Worm (Caenorhabditis elegans) whole organism, young adult: ENCODE data around the gene nhr-232.

Source experiments
- B0019.2 ChIP-seq: fragments of 200-800 bp; sonication (Bioruptor generic); conservative IDR thresholded peaks from 2 replicates; pipeline ENCODE4 v1.3.6; 2022; ENCODE audit warnings: missing genetic modification reagents, missing genetic modification characterization, missing compliant biosample characterization
- B0035.1 ChIP-seq: sonication (generic microtip); optimal IDR thresholded peaks from 2 replicates; lab custom pipeline; 2016; ENCODE audit warnings: missing genetic modification characterization, mild to moderate bottlenecking, missing compliant biosample characterization, missing genotype, missing genetic modification reagents
- B0261.1 ChIP-seq: sonication (generic microtip); optimal IDR thresholded peaks from 2 replicates; lab custom pipeline; 2016; ENCODE audit warnings: mild to moderate bottlenecking, missing genetic modification characterization, moderate library complexity, missing compliant biosample characterization
- F33H1.4 ChIP-seq: fragments of 200-800 bp; sonication (Bioruptor generic); IDR thresholded peaks from 2 replicates; pipeline ENCODE4 v1.3.6; 2022; ENCODE audit warnings: missing genetic modification reagents, missing genetic modification characterization, missing compliant biosample characterization
- F55B11.4 ChIP-seq: sonication (generic microtip); optimal IDR thresholded peaks from 2 replicates; lab custom pipeline; 2016; ENCODE audit warnings: missing compliant biosample characterization, missing genetic modification characterization, borderline replicate concordance; ENCODE audit not compliant: insufficient read depth
- K12H6.12 ChIP-seq: fragments of 200-800 bp; sonication (Bioruptor generic); optimal IDR thresholded peaks from 2 replicates; lab custom pipeline; 2018; ENCODE audit warnings: mild to moderate bottlenecking, missing genetic modification characterization, missing compliant biosample characterization
- T26A5.8 ChIP-seq: sonication (generic microtip); optimal IDR thresholded peaks from 2 replicates; lab custom pipeline; 2016; ENCODE audit warnings: missing genetic modification characterization, missing compliant biosample characterization
- Y53F4B.3 ChIP-seq: fragments of 200-800 bp; sonication (Bioruptor generic); IDR thresholded peaks from 2 replicates; pipeline ENCODE4 v1.3.6; 2022; ENCODE audit warnings: missing genetic modification reagents, missing genetic modification characterization, missing compliant biosample characterization
- Y53G8AR.9 ChIP-seq: fragments of 200-800 bp; sonication (Bioruptor generic); conservative IDR thresholded peaks from 2 replicates; pipeline ENCODE4 v1.3.6; 2022; ENCODE audit warnings: missing genetic modification reagents, missing genetic modification characterization, missing compliant biosample characterization
- Y56A3A.18 ChIP-seq: fragments of 200-800 bp; sonication (Bioruptor generic); IDR thresholded peaks from 2 replicates; pipeline ENCODE4 v1.3.6; 2022; ENCODE audit warnings: missing genetic modification reagents, missing genetic modification characterization, missing compliant biosample characterization
- Y67H2A.10 ChIP-seq: fragments of 200-800 bp; sonication (Bioruptor generic); conservative IDR thresholded peaks from 2 replicates; pipeline ENCODE4 v1.3.6; 2022; ENCODE audit warnings: missing genetic modification reagents, missing genetic modification characterization, missing compliant biosample characterization
- ccch-3 ChIP-seq: fragments of 200-800 bp; sonication (Bioruptor generic); optimal IDR thresholded peaks from 2 replicates; lab custom pipeline; 2018; ENCODE audit warnings: mild to moderate bottlenecking, missing genetic modification characterization, missing compliant biosample characterization
- cebp-2 ChIP-seq: fragments of 200-800 bp; sonication (Bioruptor generic); IDR thresholded peaks from 2 replicates; pipeline ENCODE4 v1.3.6; 2022; ENCODE audit warnings: missing genetic modification characterization, missing compliant biosample characterization
- ceh-100 ChIP-seq: fragments of 200-800 bp; sonication (Bioruptor generic); IDR thresholded peaks from 2 replicates; pipeline ENCODE4 v1.3.6; 2022; ENCODE audit warnings: missing genetic modification reagents, missing genetic modification characterization, missing compliant biosample characterization
- ceh-27 ChIP-seq: fragments of 200-800 bp; sonication (Bioruptor generic); optimal IDR thresholded peaks from 2 replicates; lab custom pipeline; 2018; ENCODE audit warnings: mild to moderate bottlenecking, missing genetic modification characterization, moderate library complexity, missing compliant biosample characterization
- ceh-58 ChIP-seq: fragments of 200-800 bp; sonication (Bioruptor generic); IDR thresholded peaks from 2 replicates; pipeline ENCODE4 v1.3.6; 2022; ENCODE audit warnings: missing genetic modification characterization, missing compliant biosample characterization
- ceh-79 ChIP-seq: sonication (generic microtip); optimal IDR thresholded peaks from 2 replicates; lab custom pipeline; 2017; ENCODE audit warnings: mild to moderate bottlenecking, missing genetic modification characterization, missing compliant biosample characterization
- ceh-91 ChIP-seq: fragments of 200-800 bp; sonication (Bioruptor generic); IDR thresholded peaks from 2 replicates; pipeline ENCODE4 v1.3.6; 2022; ENCODE audit warnings: missing genetic modification reagents, missing genetic modification characterization, missing compliant biosample characterization
- die-1 ChIP-seq: sonication (generic microtip); optimal IDR thresholded peaks from 2 replicates; lab custom pipeline; 2016; ENCODE audit warnings: missing genotype, mild to moderate bottlenecking, missing genetic modification characterization, missing compliant biosample characterization
- dpff-1 ChIP-seq: sonication (generic microtip); optimal IDR thresholded peaks from 2 replicates; lab custom pipeline; 2017; ENCODE audit warnings: mild to moderate bottlenecking, missing genetic modification characterization, missing compliant biosample characterization
- ekl-4 ChIP-seq: fragments of 200-800 bp; sonication (Bioruptor generic); IDR thresholded peaks from 2 replicates; pipeline ENCODE4 v1.3.6; 2022; ENCODE audit warnings: missing genetic modification reagents, missing genetic modification characterization, missing compliant biosample characterization
- ets-4 ChIP-seq: fragments of 200-800 bp; sonication (Bioruptor generic); optimal IDR thresholded peaks from 2 replicates; lab custom pipeline; 2018; ENCODE audit warnings: mild to moderate bottlenecking, missing genetic modification characterization, missing compliant biosample characterization
- him-1 ChIP-seq: sonication (generic microtip); optimal IDR thresholded peaks from 2 replicates; lab custom pipeline; 2016; ENCODE audit warnings: missing genotype, missing genetic modification reagents, missing genetic modification characterization, missing compliant biosample characterization
- hlh-26 ChIP-seq: fragments of 200-800 bp; sonication (Bioruptor generic); conservative IDR thresholded peaks from 2 replicates; pipeline ENCODE4 v1.3.6; 2022; ENCODE audit warnings: missing genetic modification reagents, missing genetic modification characterization, missing compliant biosample characterization
- hsf-1 ChIP-seq: fragments of 200-800 bp; sonication (Bioruptor generic); IDR thresholded peaks from 2 replicates; pipeline ENCODE4 v1.3.6; 2022; ENCODE audit warnings: missing genetic modification reagents, missing genetic modification characterization, missing compliant biosample characterization
- lag-1 ChIP-seq: fragments of 200-800 bp; sonication (Bioruptor generic); IDR thresholded peaks from 2 replicates; pipeline ENCODE4 v1.3.6; 2022; ENCODE audit warnings: missing genetic modification reagents, missing genetic modification characterization, missing compliant biosample characterization
- lin-26 ChIP-seq: fragments of 200-800 bp; sonication (Bioruptor generic); IDR thresholded peaks from 2 replicates; pipeline ENCODE4 v1.3.6; 2022; ENCODE audit warnings: missing genetic modification reagents, missing genetic modification characterization, missing compliant biosample characterization
- lin-35 ChIP-seq, 3 experiments: fragments of 150-350 bp in 2 of 3; sonication (generic microtip) in 1 of 3; optimal IDR thresholded peaks; 2 replicates each; lab custom pipeline; 2014 to 2018; ENCODE audit warnings: missing biosample characterization in 3 of 3, missing genetic modification characterization in 3 of 3, missing genetic modification reagents in 3 of 3
- lin-54 ChIP-seq: fragments of 200-800 bp; sonication (Bioruptor generic); optimal IDR thresholded peaks from 2 replicates; lab custom pipeline; 2018; ENCODE audit warnings: mild to moderate bottlenecking, missing genetic modification characterization, missing compliant biosample characterization
- lir-1 ChIP-seq: fragments of 200-800 bp; sonication (Bioruptor generic); conservative IDR thresholded peaks from 2 replicates; pipeline ENCODE4 v1.3.6; 2022; ENCODE audit warnings: missing genetic modification reagents, missing genetic modification characterization, missing compliant biosample characterization
- lsl-1 ChIP-seq: fragments of 200-800 bp; sonication (Bioruptor generic); optimal IDR thresholded peaks from 2 replicates; lab custom pipeline; 2018; ENCODE audit warnings: mild to moderate bottlenecking, missing genetic modification characterization, moderate library complexity, missing compliant biosample characterization
- madf-3 ChIP-seq: fragments of 200-800 bp; sonication (Bioruptor generic); IDR thresholded peaks from 2 replicates; pipeline ENCODE4 v1.3.6; 2022; ENCODE audit warnings: missing genetic modification reagents, missing genetic modification characterization, missing compliant biosample characterization
- madf-6 ChIP-seq: fragments of 200-800 bp; sonication (Bioruptor generic); IDR thresholded peaks from 2 replicates; pipeline ENCODE4 v1.3.6; 2022; ENCODE audit warnings: missing genetic modification reagents, missing genetic modification characterization, missing compliant biosample characterization
- nfya-1 ChIP-seq: sonication (generic microtip); optimal IDR thresholded peaks from 2 replicates; lab custom pipeline; 2017; ENCODE audit warnings: antibody characterized with exemption, missing compliant biosample characterization, missing genetic modification characterization, borderline replicate concordance; ENCODE audit not compliant: insufficient read depth
- nfyb-1 ChIP-seq: fragments of 200-800 bp; sonication (Bioruptor generic); IDR thresholded peaks from 2 replicates; pipeline ENCODE4 v1.3.6; 2022; ENCODE audit warnings: missing genetic modification reagents, missing genetic modification characterization, missing compliant biosample characterization
- nhr-80 ChIP-seq: sonication (generic microtip); optimal IDR thresholded peaks from 2 replicates; lab custom pipeline; 2016; ENCODE audit warnings: missing genetic modification characterization, missing compliant biosample characterization
- rcor-1 ChIP-seq: fragments of 200-800 bp; sonication (Bioruptor generic); IDR thresholded peaks from 2 replicates; pipeline ENCODE4 v1.3.6; 2022; ENCODE audit warnings: missing genetic modification reagents, missing genetic modification characterization, missing compliant biosample characterization
- rec-8 ChIP-seq, 2 experiments: sonication (generic microtip); optimal IDR thresholded peaks; 2 replicates each; lab custom pipeline; 2016; ENCODE audit warnings: mild to moderate bottlenecking in 2 of 2, missing genetic modification characterization in 2 of 2, missing genetic modification reagents in 2 of 2, missing genotype in 2 of 2, missing biosample characterization in 1 of 2, missing compliant biosample characterization in 1 of 2, moderate library complexity in 1 of 2
- sdz-38 ChIP-seq: sonication (generic microtip); optimal IDR thresholded peaks from 2 replicates; lab custom pipeline; 2016; ENCODE audit warnings: missing genotype, missing genetic modification characterization, missing compliant biosample characterization
- snpc-1.3 ChIP-seq: sonication (generic microtip); optimal IDR thresholded peaks from 2 replicates; lab custom pipeline; 2017; ENCODE audit warnings: missing genetic modification characterization, mild to moderate bottlenecking, missing compliant biosample characterization, antibody characterized with exemption, moderate library complexity, missing genotype, missing genetic modification reagents; ENCODE audit not compliant: insufficient read depth
- tbp1 ChIP-seq: fragments of 200-800 bp; sonication (Bioruptor generic); optimal IDR thresholded peaks from 2 replicates; lab custom pipeline; 2018; ENCODE audit warnings: mild to moderate bottlenecking, missing genetic modification characterization, missing compliant biosample characterization
- tbx-9 ChIP-seq: sonication (generic microtip); optimal IDR thresholded peaks from 2 replicates; lab custom pipeline; 2016; ENCODE audit warnings: borderline replicate concordance, missing genetic modification characterization, inconsistent platforms, missing compliant biosample characterization
- unc-130 ChIP-seq: sonication (generic microtip); optimal IDR thresholded peaks from 2 replicates; lab custom pipeline; 2016; ENCODE audit warnings: missing genetic modification reagents, missing genetic modification characterization, missing compliant biosample characterization
- ztf-18 ChIP-seq: sonication (generic microtip); optimal IDR thresholded peaks from 2 replicates; lab custom pipeline; 2016; ENCODE audit warnings: missing genotype, mild to moderate bottlenecking, missing genetic modification characterization, missing compliant biosample characterization
- ztf-22 ChIP-seq: fragments of 200-800 bp; sonication (Bioruptor generic); optimal IDR thresholded peaks from 2 replicates; lab custom pipeline; 2018; ENCODE audit warnings: mild to moderate bottlenecking, missing genetic modification characterization, moderate library complexity, missing compliant biosample characterization
- ztf-25 ChIP-seq: fragments of 200-800 bp; sonication (Bioruptor generic); IDR thresholded peaks from 2 replicates; pipeline ENCODE4 v1.3.6; 2022; ENCODE audit warnings: missing genetic modification reagents, missing genetic modification characterization, missing compliant biosample characterization

nhr-232 gene

DNA sequence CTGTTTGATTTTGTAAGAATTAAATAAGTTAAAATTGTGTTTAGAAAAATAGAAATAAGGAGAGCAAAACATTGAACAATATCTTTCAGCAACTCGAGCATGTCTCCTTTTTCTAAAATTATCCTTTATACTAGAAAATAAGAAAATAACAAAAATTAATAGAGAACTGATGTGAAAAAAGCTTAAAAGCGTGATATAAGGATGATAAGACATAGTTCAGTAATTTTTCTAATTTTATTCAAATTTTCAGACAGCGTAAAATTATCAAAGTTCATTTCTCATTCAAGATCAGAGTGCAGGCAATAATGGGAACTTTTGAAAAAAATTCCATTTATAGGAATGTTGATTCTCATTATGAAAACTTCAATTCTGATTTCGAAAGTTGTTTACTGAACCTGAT is 22.6 kb upstream of the nhr-232 start, which contains the start of gene str-182:
TSS of gene str-182 (minus strand) at position 101 of the 400 bp plus-strand sequence.
- TF ChIP-seq Y56A3A.18 (GFP tag; lab: Robert Waterston, UW) (no peak), hlh-26 (no peak), ekl-4 (GFP tag; lab: Robert Waterston, UW) (no peak), lsl-1 (GFP tag; lab: Kevin White, UChicago) (no peak), madf-3 (GFP tag; lab: Robert Waterston, UW) (no peak), ccch-3 (GFP tag; lab: Kevin White, UChicago) (no peak), unc-130 (GFP tag; lab: Kevin White, UChicago) (no peak), B0019.2 (GFP tag; lab: Robert Waterston, UW) (no peak), B0035.1 (tag; lab: Kevin White, UChicago) (no peak), rcor-1 (no peak), him-1 (tag; lab: Kevin White, UChicago) (no peak), rec-8 (tag; optimal IDR thresholded peaks at IDR 0.05; lab: Kevin White, UChicago) (no peak), Y53F4B.3 (no peak), lin-26 (GFP tag; lab: Robert Waterston, UW) (no peak), nfya-1 (tag; lab: Kevin White, UChicago) (no peak), ceh-91 (GFP tag; lab: Robert Waterston, UW) (no peak), tbp1 (no peak), ztf-22 (GFP tag; lab: Kevin White, UChicago) (no peak), ceh-79 (tag; lab: Kevin White, UChicago) (no peak)

DNA sequence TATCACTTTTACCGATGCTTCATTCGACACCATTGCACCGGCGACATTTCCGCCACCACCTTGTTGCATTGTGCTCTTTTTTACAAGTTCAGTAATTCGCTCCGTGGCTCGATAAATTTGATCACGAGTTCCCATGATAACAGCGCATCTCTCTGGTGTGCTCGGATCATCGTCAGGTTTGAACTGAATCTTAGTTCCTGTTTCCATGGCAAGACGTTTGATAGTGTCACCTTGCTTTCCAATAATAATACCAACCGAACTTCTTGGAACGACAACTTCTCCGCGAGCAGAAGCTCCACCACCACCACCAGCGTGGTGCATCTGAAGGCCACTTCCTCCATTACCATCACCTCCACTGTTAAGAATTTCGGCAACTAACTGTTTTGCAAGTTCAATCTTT is 18.8 kb upstream of the nhr-232 start:
- TF ChIP-seq lag-1 (no peak), Y67H2A.10 (GFP tag; lab: Robert Waterston, UW) (no peak), lir-1 (no peak), Y53G8AR.9 (GFP tag; lab: Robert Waterston, UW) (no peak), nfyb-1 (GFP tag; lab: Robert Waterston, UW) (no peak), T26A5.8 (tag; lab: Kevin White, UChicago) (no peak), sdz-38 (tag; lab: Kevin White, UChicago) (no peak), tbx-9 (tag; lab: Kevin White, UChicago) (no peak), ztf-18 (tag; lab: Kevin White, UChicago) (no peak), ets-4 (GFP tag; lab: Kevin White, UChicago) (no peak), ccch-3 (GFP tag; lab: Kevin White, UChicago) (no peak), unc-130 (GFP tag; lab: Kevin White, UChicago) (no peak), F55B11.4 (no peak), ceh-27 (GFP tag; lab: Kevin White, UChicago) (no peak), madf-6 (GFP tag; lab: Robert Waterston, UW) (no peak; the same call in 1 of the 2 replicates)

DNA sequence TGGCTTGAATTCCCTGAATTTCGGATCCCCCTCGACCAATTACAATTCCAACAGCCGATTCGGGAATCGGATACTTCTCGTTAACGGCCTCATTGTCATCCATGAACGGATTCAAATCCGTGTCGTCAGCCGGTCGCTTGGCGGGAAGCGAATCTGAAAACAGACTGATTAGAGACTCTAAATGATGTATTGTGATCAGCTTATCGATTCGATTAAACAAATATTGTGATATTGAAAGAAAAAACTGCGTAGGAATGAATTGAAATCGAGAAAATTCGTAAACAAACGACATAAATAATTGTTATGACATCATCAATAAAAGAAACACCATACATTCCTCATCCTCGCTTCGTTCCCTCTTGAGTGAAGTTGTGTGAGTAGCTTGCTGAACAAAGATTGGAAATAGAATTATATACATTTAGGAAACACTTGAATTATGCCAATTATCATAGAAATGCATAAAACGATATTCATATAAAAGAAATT is 18.0 kb upstream of the nhr-232 start:
- TF ChIP-seq lin-54 (peak; percentile 33), ceh-58 (GFP tag; lab: Robert Waterston, UW) (no peak), dpff-1 (peak; percentile 93), lin-35 (GFP tag; optimal IDR thresholded peaks at IDR 0.05; lab: Kevin White, UChicago) (no peak), nhr-80 (no peak), hsf-1 (GFP tag; lab: Robert Waterston, UW) (0 out of 2 replicates have a peak, but pooled peaks have one; percentile 63), ztf-25 (GFP tag; lab: Robert Waterston, UW) (peak; percentile 85), ztf-22 (GFP tag; lab: Kevin White, UChicago) (no peak), ceh-100 (GFP tag; lab: Robert Waterston, UW) (no peak), ztf-18 (tag; lab: Kevin White, UChicago) (peak; percentile 7), die-1 (tag; lab: Kevin White, UChicago) (peak; percentile 27), K12H6.12 (no peak), cebp-2 (GFP tag; lab: Robert Waterston, UW) (no peak), snpc-1.3 (no peak), F33H1.4 (GFP tag; lab: Robert Waterston, UW) (no peak), B0261.1 (tag; lab: Kevin White, UChicago) (peak; percentile 9), lag-1 (no peak)
